Worm (Caenorhabditis elegans) whole organism, L1 larva: ENCODE data around the gene C02E7.6.

Source experiments
- C04F5.9 ChIP-seq: sonication (generic microtip); optimal IDR thresholded peaks from 2 replicates; lab custom pipeline; 2016; ENCODE audit warnings: missing genetic modification characterization, missing compliant biosample characterization
- aha-1 ChIP-seq: fragments of 150-350 bp; optimal IDR thresholded peaks from 2 replicates; lab custom pipeline; 2014; ENCODE audit warnings: missing biosample characterization, missing genetic modification characterization
- alr-1 ChIP-seq: fragments of 200-800 bp; sonication (Bioruptor generic); optimal IDR thresholded peaks from 2 replicates; lab custom pipeline; 2018; ENCODE audit warnings: borderline replicate concordance, mild to moderate bottlenecking, missing genetic modification characterization, missing compliant biosample characterization
- aly-2 ChIP-seq: fragments of 150-350 bp; optimal IDR thresholded peaks from 2 replicates; lab custom pipeline; 2014; ENCODE audit warnings: missing biosample characterization, missing genetic modification characterization
- ama-1 ChIP-seq: fragments of 150-350 bp; optimal IDR thresholded peaks from 2 replicates; lab custom pipeline; 2014
- ceh-63 ChIP-seq: fragments of 200-800 bp; sonication (Bioruptor generic); optimal IDR thresholded peaks from 2 replicates; lab custom pipeline; 2018; ENCODE audit warnings: mild to moderate bottlenecking, missing genetic modification characterization, missing compliant biosample characterization
- ceh-8 ChIP-seq: fragments of 200-800 bp; sonication (Bioruptor generic); optimal IDR thresholded peaks from 2 replicates; lab custom pipeline; 2018; ENCODE audit warnings: mild to moderate bottlenecking, missing genetic modification characterization, moderate library complexity, missing compliant biosample characterization
- ceh-90 ChIP-seq: sonication (generic microtip); optimal IDR thresholded peaks from 2 replicates; lab custom pipeline; 2016; ENCODE audit warnings: missing genetic modification characterization, missing compliant biosample characterization
- ces-1 ChIP-seq: fragments of 150-350 bp; optimal IDR thresholded peaks from 2 replicates; lab custom pipeline; 2014; ENCODE audit warnings: missing biosample characterization, missing genetic modification reagents, missing genetic modification characterization
- dpl-1 ChIP-seq, 3 experiments: fragments of 150-350 bp in 2 of 3; sonication (generic microtip) in 1 of 3; optimal IDR thresholded peaks; 2 replicates each; lab custom pipeline; 2014 to 2017; ENCODE audit warnings: missing biosample characterization in 3 of 3, missing genetic modification characterization in 3 of 3, missing genetic modification reagents in 3 of 3
- dsc-1 ChIP-seq: sonication (generic microtip); optimal IDR thresholded peaks from 2 replicates; lab custom pipeline; 2016; ENCODE audit warnings: mild to moderate bottlenecking, missing genetic modification characterization, missing compliant biosample characterization
- efl-1 ChIP-seq, 4 experiments: fragments of 150-350 bp; optimal IDR thresholded peaks in 3 of 4; peaks in 1 of 4; 1 replicate in 1 of 4; 2 replicates in 3 of 4; lab custom pipeline; 2014; ENCODE audit warnings: missing biosample characterization in 2 of 4, missing genetic modification characterization in 2 of 4, missing genetic modification reagents in 2 of 4
- efl-3 ChIP-seq: fragments of 200-800 bp; sonication (Bioruptor generic); optimal IDR thresholded peaks from 2 replicates; lab custom pipeline; 2018; ENCODE audit warnings: mild to moderate bottlenecking, missing genetic modification characterization, missing compliant biosample characterization
- egl-13 ChIP-seq: sonication (generic microtip); optimal IDR thresholded peaks from 2 replicates; lab custom pipeline; 2016; ENCODE audit warnings: missing genotype, missing genetic modification reagents, missing genetic modification characterization, missing compliant biosample characterization
- egl-27 ChIP-seq, 2 experiments: fragments of 150-350 bp in 1 of 2; sonication (generic microtip); optimal IDR thresholded peaks; 3 replicates each; lab custom pipeline; 2017 to 2018; ENCODE audit warnings: missing biosample characterization in 2 of 2, missing genetic modification characterization in 2 of 2, missing genetic modification reagents in 2 of 2
- elt-3 ChIP-seq, 6 experiments: fragments of 150-350 bp in 1 of 6; sonication (generic microtip); optimal IDR thresholded peaks; 2 replicates each; lab custom pipeline; 2017 to 2018; ENCODE audit warnings: missing biosample characterization in 6 of 6, missing genetic modification characterization in 6 of 6, inconsistent platforms in 1 of 6
- fkh-10 ChIP-seq: sonication (generic microtip); optimal IDR thresholded peaks from 2 replicates; lab custom pipeline; 2017; ENCODE audit warnings: missing biosample characterization, missing genetic modification reagents, missing genetic modification characterization
- fkh-4 ChIP-seq: sonication (generic microtip); optimal IDR thresholded peaks from 2 replicates; lab custom pipeline; 2016; ENCODE audit warnings: missing compliant biosample characterization, missing genetic modification characterization, borderline replicate concordance
- fkh-8 ChIP-seq: sonication (generic microtip); optimal IDR thresholded peaks from 2 replicates; lab custom pipeline; 2016; ENCODE audit warnings: mild to moderate bottlenecking, missing genetic modification characterization, missing compliant biosample characterization
- fos-1 ChIP-seq: fragments of 150-350 bp; optimal IDR thresholded peaks from 2 replicates; lab custom pipeline; 2014; ENCODE audit warnings: missing biosample characterization, missing genetic modification characterization
- grh-1 ChIP-seq: fragments of 200-800 bp; sonication (Bioruptor generic); IDR thresholded peaks from 2 replicates; pipeline ENCODE4 v1.3.6; 2022; ENCODE audit warnings: missing genetic modification reagents, missing genetic modification characterization, missing compliant biosample characterization
- irx-1 ChIP-seq: sonication (generic microtip); optimal IDR thresholded peaks from 2 replicates; lab custom pipeline; 2016; ENCODE audit warnings: missing genetic modification characterization, missing compliant biosample characterization
- isw-1 ChIP-seq: fragments of 200-800 bp; sonication (Bioruptor generic); IDR thresholded peaks from 2 replicates; pipeline ENCODE4 v1.3.6; 2022; ENCODE audit warnings: missing genetic modification characterization, missing compliant biosample characterization
- jun-1 ChIP-seq: fragments of 150-350 bp; optimal IDR thresholded peaks from 2 replicates; lab custom pipeline; 2014; ENCODE audit warnings: missing biosample characterization, missing genetic modification reagents, missing genetic modification characterization
- lin-13 ChIP-seq: fragments of 150-350 bp; optimal IDR thresholded peaks from 2 replicates; lab custom pipeline; 2014; ENCODE audit warnings: missing biosample characterization, missing genetic modification reagents, missing genetic modification characterization
- lin-15B ChIP-seq: fragments of 150-350 bp; sonication (generic microtip); optimal IDR thresholded peaks from 3 replicates; lab custom pipeline; 2014; ENCODE audit warnings: missing biosample characterization, missing genetic modification characterization
- lin-35 ChIP-seq, 2 experiments: fragments of 150-350 bp; optimal IDR thresholded peaks; 2 replicates each; lab custom pipeline; 2014; ENCODE audit warnings: missing biosample characterization in 2 of 2, missing genetic modification characterization in 2 of 2, missing genetic modification reagents in 2 of 2
- lin-39 ChIP-seq: fragments of 150-350 bp; optimal IDR thresholded peaks from 2 replicates; lab custom pipeline; 2014; ENCODE audit warnings: missing biosample characterization, missing genetic modification reagents, missing genetic modification characterization
- lir-3 ChIP-seq: sonication (generic microtip); optimal IDR thresholded peaks from 2 replicates; lab custom pipeline; 2016; ENCODE audit warnings: mild to moderate bottlenecking, missing genetic modification characterization, moderate library complexity, missing compliant biosample characterization; ENCODE audit not compliant: poor library complexity
- lsy-2 ChIP-seq, 2 experiments: fragments of 150-350 bp; optimal IDR thresholded peaks; 2 replicates each; lab custom pipeline; 2014; ENCODE audit warnings: missing biosample characterization in 2 of 2, missing genetic modification characterization in 2 of 2
- mab-9 ChIP-seq: fragments of 200-800 bp; sonication (Bioruptor generic); IDR thresholded peaks from 2 replicates; pipeline ENCODE4 v1.3.6; 2022; ENCODE audit warnings: missing genetic modification reagents, missing genetic modification characterization, missing compliant biosample characterization
- mdl-1 ChIP-seq, 2 experiments: fragments of 150-350 bp; optimal IDR thresholded peaks; 2 replicates each; lab custom pipeline; 2014 to 2017; ENCODE audit warnings: missing biosample characterization in 2 of 2, missing genetic modification characterization in 2 of 2, inconsistent platforms in 1 of 2
- nhr-237 ChIP-seq: fragments of 150-350 bp; optimal IDR thresholded peaks from 2 replicates; lab custom pipeline; 2014; ENCODE audit warnings: missing biosample characterization, missing genetic modification characterization
- nhr-28 ChIP-seq: fragments of 150-350 bp; optimal IDR thresholded peaks from 2 replicates; lab custom pipeline; 2014; ENCODE audit warnings: missing biosample characterization, missing genetic modification characterization
- nhr-47 ChIP-seq: sonication (generic microtip); optimal IDR thresholded peaks from 2 replicates; lab custom pipeline; 2016; ENCODE audit warnings: mild to moderate bottlenecking, missing genetic modification characterization, moderate library complexity, missing compliant biosample characterization
- nhr-76 ChIP-seq: sonication (generic microtip); optimal IDR thresholded peaks from 2 replicates; lab custom pipeline; 2017; ENCODE audit warnings: missing biosample characterization, missing genetic modification characterization
- nhr-77 ChIP-seq: fragments of 150-350 bp; optimal IDR thresholded peaks from 2 replicates; lab custom pipeline; 2014; ENCODE audit warnings: missing biosample characterization, missing genetic modification characterization
- nhr-85 ChIP-seq: sonication (generic microtip); peaks from one replicate; lab custom pipeline; 2016; ENCODE audit warnings: missing genetic modification characterization, inconsistent platforms, missing compliant biosample characterization
- pag-3 ChIP-seq: sonication (generic microtip); optimal IDR thresholded peaks from 2 replicates; lab custom pipeline; 2017; ENCODE audit warnings: missing genetic modification characterization, mild to moderate bottlenecking, missing compliant biosample characterization, antibody characterized with exemption, borderline replicate concordance; ENCODE audit not compliant: insufficient read depth
- pax-3 ChIP-seq: fragments of 200-800 bp; sonication (Bioruptor generic); optimal IDR thresholded peaks from 2 replicates; lab custom pipeline; 2018; ENCODE audit warnings: mild to moderate bottlenecking, missing genetic modification characterization, moderate library complexity, missing compliant biosample characterization
- snu-23 ChIP-seq: sonication (generic microtip); optimal IDR thresholded peaks from 2 replicates; lab custom pipeline; 2016; ENCODE audit warnings: missing genetic modification characterization, missing compliant biosample characterization
- swsn-7 ChIP-seq: sonication (generic microtip); optimal IDR thresholded peaks from 2 replicates; lab custom pipeline; 2016; ENCODE audit warnings: missing genetic modification characterization, missing compliant biosample characterization
- tbx-2 ChIP-seq: sonication (generic microtip); optimal IDR thresholded peaks from 2 replicates; lab custom pipeline; 2016; ENCODE audit warnings: missing genetic modification characterization, missing compliant biosample characterization
- unc-30 ChIP-seq: sonication (generic microtip); optimal IDR thresholded peaks from 2 replicates; lab custom pipeline; 2017; ENCODE audit warnings: missing biosample characterization, missing genetic modification characterization
- unc-62 ChIP-seq: fragments of 150-350 bp; optimal IDR thresholded peaks from 2 replicates; lab custom pipeline; 2014; ENCODE audit warnings: missing biosample characterization, missing genetic modification reagents, missing genetic modification characterization
- unc-98 ChIP-seq: fragments of 200-800 bp; sonication (Bioruptor generic); IDR thresholded peaks from 2 replicates; pipeline ENCODE4 v1.3.6; 2022; ENCODE audit warnings: missing genetic modification characterization, missing compliant biosample characterization
- vab-15 ChIP-seq: sonication (generic microtip); optimal IDR thresholded peaks from 2 replicates; lab custom pipeline; 2017; ENCODE audit warnings: missing genotype, mild to moderate bottlenecking, missing genetic modification characterization, missing compliant biosample characterization
- xbp-1 ChIP-seq: sonication (generic microtip); optimal IDR thresholded peaks from 2 replicates; lab custom pipeline; 2016; ENCODE audit warnings: missing genetic modification characterization, missing compliant biosample characterization
- zag-1 ChIP-seq: fragments of 150-350 bp; optimal IDR thresholded peaks from 2 replicates; lab custom pipeline; 2014; ENCODE audit warnings: missing biosample characterization, missing genetic modification characterization
- ztf-11 ChIP-seq, 2 experiments: sonication (generic microtip); optimal IDR thresholded peaks; 2 replicates each; lab custom pipeline; 2016 to 2017; ENCODE audit warnings: missing genetic modification characterization in 2 of 2, missing biosample characterization in 1 of 2, missing compliant biosample characterization in 1 of 2

Gene C02E7.6

DNA sequence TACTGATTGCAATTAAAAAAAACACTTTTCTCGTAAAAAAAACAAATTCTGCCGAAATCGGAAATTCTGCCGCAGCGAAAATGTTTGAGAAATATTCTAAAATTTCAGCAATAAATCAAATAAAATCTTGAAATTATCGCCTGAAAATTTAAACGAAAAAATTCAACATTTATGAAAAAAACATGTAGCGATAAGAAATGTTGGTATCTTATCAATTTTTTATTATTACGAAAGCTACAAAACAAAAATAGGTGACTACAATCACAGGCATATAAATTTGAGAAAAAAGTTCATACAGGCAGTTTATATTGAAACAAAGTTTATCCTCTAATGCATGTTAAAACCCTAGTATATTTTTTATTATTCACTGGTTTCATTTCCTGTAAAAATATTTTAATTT lies 13.1 kb upstream of the C02E7.6 start, which contains the start of gene ugt-14:
TSS of gene ugt-14 (plus strand) at position 301 of the 400 bp plus-strand sequence.
- TF ChIP-seq fkh-8 (tag; lab: Kevin White, UChicago) (no peak), elt-3 (tag; optimal IDR thresholded peaks at IDR 0.05; lab: Kevin White, UChicago) (no peak), nhr-76 (tag; lab: Kevin White, UChicago) (no peak), aha-1 (tag; lab: Kevin White, UChicago) (no peak), irx-1 (tag; lab: Kevin White, UChicago) (no peak), snu-23 (GFP tag; lab: Kevin White, UChicago) (no peak), swsn-7 (tag; lab: Kevin White, UChicago) (no peak), pax-3 (tag; lab: Kevin White, UChicago) (no peak)

DNA sequence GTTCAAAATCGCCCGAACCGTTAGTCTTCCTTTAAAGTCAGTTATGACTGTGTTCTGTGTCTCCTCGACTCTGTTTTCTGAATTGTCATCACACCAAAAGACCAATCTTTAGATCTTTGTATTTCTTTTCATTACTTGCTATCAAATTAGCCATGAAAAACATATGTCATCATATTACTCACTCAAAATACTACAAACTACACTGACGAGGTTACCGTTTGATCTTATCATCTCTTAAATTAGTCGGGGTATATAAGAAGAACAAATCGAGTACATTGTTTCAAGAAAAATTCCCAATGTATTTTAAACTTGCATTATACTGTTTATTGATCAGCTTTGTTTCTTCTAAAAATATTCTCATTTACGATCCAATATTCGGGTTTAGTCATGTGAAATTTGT lies 10.4 kb upstream of the C02E7.6 start, which contains the start of gene ugt-13:
TSS of gene ugt-13 (plus strand) at position 294 of the 400 bp plus-strand sequence.
- TF ChIP-seq lin-35 (GFP tag; optimal IDR thresholded peaks at IDR 0.05; lab: Kevin White, UChicago): no peak
- TF ChIP-seq pag-3 (tag; lab: Kevin White, UChicago): no peak
- TF ChIP-seq nhr-85 (tag; lab: Kevin White, UChicago): peak; percentile 90
- TF ChIP-seq ama-1 (lab: Kevin White, UChicago): no peak
- no peak for TF ChIP-seq lin-39 (tag; lab: Kevin White, UChicago)
- no peak for TF ChIP-seq efl-1 (optimal IDR thresholded peaks at IDR 0.05; lab: Kevin White, UChicago)
- TF ChIP-seq efl-1 (GFP tag; optimal IDR thresholded peaks at IDR 0.05 in 1 of 2; lab: Kevin White, UChicago): no peak
- TF ChIP-seq vab-15 (tag; lab: Kevin White, UChicago): no peak
- no peak for TF ChIP-seq nhr-77 (tag; lab: Kevin White, UChicago)
- TF ChIP-seq unc-62 (GFP tag; lab: Kevin White, UChicago): no peak
- TF ChIP-seq unc-30: no peak
- no peak for TF ChIP-seq fos-1 (tag; lab: Kevin White, UChicago)
- no peak for TF ChIP-seq aly-2 (tag; lab: Kevin White, UChicago)
- TF ChIP-seq fkh-8 (tag; lab: Kevin White, UChicago): no peak
- TF ChIP-seq ceh-90 (tag; lab: Kevin White, UChicago): no peak
- TF ChIP-seq egl-13 (tag; lab: Kevin White, UChicago): no peak
- TF ChIP-seq alr-1 (tag; lab: Kevin White, UChicago): no peak
- TF ChIP-seq efl-3: no peak
- TF ChIP-seq zag-1 (tag; lab: Kevin White, UChicago): no peak
- TF ChIP-seq elt-3 (tag; optimal IDR thresholded peaks at IDR 0.05; lab: Kevin White, UChicago): peak in 4 of 6 experiments; percentile 30 to 69 (median 49)
- TF ChIP-seq nhr-237 (tag; lab: Kevin White, UChicago): no peak
- TF ChIP-seq ceh-63: no peak
- TF ChIP-seq nhr-76 (tag; lab: Kevin White, UChicago): no peak
- TF ChIP-seq nhr-28 (tag; lab: Kevin White, UChicago): peak; percentile 23
- no peak for TF ChIP-seq C04F5.9
- no peak for TF ChIP-seq dpl-1 (GFP tag; optimal IDR thresholded peaks at IDR 0.05; lab: Kevin White, UChicago)
- no peak for TF ChIP-seq dsc-1 (tag; lab: Kevin White, UChicago)
- no peak for TF ChIP-seq mab-9 (GFP tag; lab: Robert Waterston, UW)
- peak; percentile 67 for TF ChIP-seq tbx-2 (tag; lab: Kevin White, UChicago)
- no peak for TF ChIP-seq mdl-1 (tag; optimal IDR thresholded peaks at IDR 0.05; lab: Kevin White, UChicago)
- no peak for TF ChIP-seq ces-1 (GFP tag; lab: Kevin White, UChicago)
- no peak for TF ChIP-seq isw-1
- no peak for TF ChIP-seq unc-98 (GFP tag; lab: Robert Waterston, UW)
- TF ChIP-seq fkh-4 (tag; lab: Kevin White, UChicago): no peak
- TF ChIP-seq grh-1 (GFP tag; lab: Robert Waterston, UW): no peak
- no peak for TF ChIP-seq nhr-47 (tag; lab: Kevin White, UChicago)
- TF ChIP-seq ceh-8 (GFP tag; lab: Kevin White, UChicago): no peak
- no peak for TF ChIP-seq pax-3 (tag; lab: Kevin White, UChicago)
- peak; percentile 48 for TF ChIP-seq snu-23 (GFP tag; lab: Kevin White, UChicago)
- TF ChIP-seq lin-15B (tag; lab: Kevin White, UChicago): no peak
- no peak for TF ChIP-seq fkh-10
- TF ChIP-seq lin-13 (GFP tag; lab: Kevin White, UChicago): no peak
- no peak for TF ChIP-seq lir-3 (tag; lab: Kevin White, UChicago)
- TF ChIP-seq jun-1: no peak
- TF ChIP-seq xbp-1: no peak
- no peak for TF ChIP-seq lsy-2 (tag; optimal IDR thresholded peaks at IDR 0.05; lab: Kevin White, UChicago)
- TF ChIP-seq egl-27 (tag; optimal IDR thresholded peaks at IDR 0.05; lab: Kevin White, UChicago): no peak
- no peak for TF ChIP-seq ztf-11 (tag; optimal IDR thresholded peaks at IDR 0.05; lab: Kevin White, UChicago)
